Worm (Caenorhabditis elegans): Measurements from ENCODE around the gene rpl-25.1.

The rpl-25.1 gene

ce11 chrX:4711698-4712329 is 3.2 kb upstream of the rpl-25.1 start, which contains the start of the genes dnj-14 and glit-1:
TSS of gene dnj-14 (minus strand) at chrX:4711748.
TSS of gene glit-1 (plus strand) at chrX:4712279.
- no peak for TF ChIP-seq unc-62 (GFP tag; optimal IDR thresholded peaks at IDR 0.05)

ce11 chrX:4718114-4718513 is 3.1 kb downstream of the rpl-25.1 start:
- no peak for TF ChIP-seq unc-62 (GFP tag; optimal IDR thresholded peaks at IDR 0.05)

ce11 chrX:4720603-4721529 is 5.9 kb downstream of the rpl-25.1 start, which contains the start of gene F55D10.4:
TSS of gene F55D10.4 (minus strand) at chrX:4720653.
- TF ChIP-seq unc-62 (GFP tag; optimal IDR thresholded peaks at IDR 0.05) = no peak

- TF ChIP-seq unc-62 (GFP tag; optimal IDR thresholded peaks at IDR 0.05) = no peak
Observed at ce11 chrX:4727388-4727787, 12.4 kb downstream of the rpl-25.1 start, which contains the start of gene acc-3. TSS of gene acc-3 (minus strand) at chrX:4727488.

ce11 chrX:4732752-4733151 is 17.8 kb downstream of the rpl-25.1 start, which contains the start of gene aman-1:
TSS of gene aman-1 (plus strand) at chrX:4733095.
- TF ChIP-seq unc-62 (GFP tag; optimal IDR thresholded peaks at IDR 0.05) = no peak

ce11 chrX:4740630-4741029 is 25.7 kb downstream of the rpl-25.1 start:
- no peak for TF ChIP-seq unc-62 (GFP tag; optimal IDR thresholded peaks at IDR 0.05)

ce11 chrX:4742285-4742684 is 27.3 kb downstream of the rpl-25.1 start:
- TF ChIP-seq unc-62 (GFP tag; optimal IDR thresholded peaks at IDR 0.05) = no peak

ce11 chrX:4744037-4744436 is 29.1 kb downstream of the rpl-25.1 start:
- no peak for TF ChIP-seq unc-62 (GFP tag; optimal IDR thresholded peaks at IDR 0.05)

ce11 chrX:4749080-4749479 is 34.1 kb downstream of the rpl-25.1 start, which contains the start of gene lon-2:
TSS of gene lon-2 (minus strand) at chrX:4749083.
- TF ChIP-seq unc-62 (GFP tag; optimal IDR thresholded peaks at IDR 0.05) = no peak

ce11 chrX:4754725-4755124 is 39.7 kb downstream of the rpl-25.1 start, which contains the start of gene C39E6.2:
TSS of gene C39E6.2 (minus strand) at chrX:4755118.
- no peak for TF ChIP-seq unc-62 (GFP tag; optimal IDR thresholded peaks at IDR 0.05)

ce11 chrX:4759718-4760117 is 44.7 kb downstream of the rpl-25.1 start:
- no peak for TF ChIP-seq unc-62 (GFP tag; optimal IDR thresholded peaks at IDR 0.05)

- TF ChIP-seq unc-62 (GFP tag; optimal IDR thresholded peaks at IDR 0.05) = no peak
Observed at ce11 chrX:4761540-4761939, 46.6 kb downstream of the rpl-25.1 start, which contains the start of gene mls-2. TSS of gene mls-2 (minus strand) at chrX:4761640.
